Fruit fly (Drosophila melanogaster) S2 (cell line): ENCODE results near the gene CG7382.
A peak's percentile ranks its signal among the peaks of the same experiment; 100 is the strongest.

Experiments used
- CG8478 ChIP-seq: fragments of >200 bp; optimal IDR thresholded peaks from 2 replicates; lab custom pipeline; 2018
- CTCF ChIP-seq, 2 experiments: fragments of >200 bp; optimal IDR thresholded peaks; 2 replicates each; lab custom pipeline; 2018

The CG7382 gene

DNA sequence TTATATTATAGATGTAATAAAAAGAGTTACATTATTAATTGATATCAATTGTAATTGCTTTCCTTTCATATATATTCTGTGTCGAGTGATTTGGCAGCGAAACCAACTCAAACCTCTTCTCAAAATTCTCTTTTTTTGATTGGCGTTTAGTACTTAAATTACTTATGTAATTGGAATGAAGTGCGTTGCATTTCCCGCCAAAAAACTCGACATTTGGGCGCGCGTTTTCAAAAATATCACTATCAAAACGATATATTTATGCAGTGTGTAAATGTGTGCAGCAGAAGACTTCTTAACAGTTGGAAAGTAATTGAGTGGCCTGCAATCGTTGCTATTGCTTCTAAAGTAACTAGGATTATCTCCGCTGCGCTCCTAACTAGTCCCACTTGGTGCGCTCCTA lies 17.4 kb upstream of the CG7382 start:
- TF ChIP-seq CTCF (optimal IDR thresholded peaks at IDR 0.05; lab: Kevin White, UChicago) (no peak), CG8478 (lab: Kevin White, UChicago) (no peak)

DNA sequence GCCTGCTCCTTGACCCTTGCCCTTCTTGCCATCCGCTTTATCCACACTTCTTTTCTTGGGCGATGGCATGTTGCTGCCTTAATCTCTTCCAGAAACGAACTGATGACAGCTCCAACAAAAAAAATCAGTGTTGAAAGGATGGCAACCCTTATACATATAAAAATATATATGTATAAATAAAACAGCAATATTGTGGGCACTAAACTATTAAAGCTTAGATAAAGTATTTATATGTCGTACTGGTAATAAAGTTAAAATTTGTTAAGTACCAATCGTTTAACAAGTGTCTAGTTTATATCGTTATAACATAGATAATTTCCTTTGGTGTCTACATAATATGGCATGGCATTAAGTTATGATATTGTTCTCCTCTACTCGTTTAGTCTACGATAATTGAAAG lies 17.0 kb upstream of the CG7382 start, which contains the start of gene tomb:
TSS of gene tomb (minus strand) at position 101 of the 400 bp plus-strand sequence.
- no peak for TF ChIP-seq CG8478 (lab: Kevin White, UChicago)
- TF ChIP-seq CTCF (optimal IDR thresholded peaks at IDR 0.05; lab: Kevin White, UChicago) = no peak

DNA sequence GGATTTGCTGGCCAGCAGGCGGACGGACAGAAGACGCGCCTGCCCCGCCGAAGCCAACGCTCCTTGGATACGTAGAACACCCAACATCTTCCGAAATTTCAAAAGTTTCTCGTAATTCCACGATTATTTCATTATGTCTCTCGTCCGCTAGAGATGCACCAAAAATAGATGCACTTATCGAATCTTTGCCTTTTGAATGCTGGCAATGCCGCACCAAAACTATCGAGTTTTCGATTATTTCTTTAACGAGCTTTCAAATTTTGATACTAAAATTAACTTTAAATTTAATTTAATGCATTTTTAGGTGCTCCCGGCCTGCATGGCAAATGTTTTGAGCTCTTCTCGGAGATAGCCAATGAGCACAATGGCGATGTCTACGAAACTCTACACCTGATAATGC lies 12.4 kb upstream of the CG7382 start, which contains the start of gene Coq6:
TSS of gene Coq6 (minus strand) at position 163 of the 400 bp plus-strand sequence.
- TF ChIP-seq CTCF (optimal IDR thresholded peaks at IDR 0.05; lab: Kevin White, UChicago) (no peak), CG8478 (lab: Kevin White, UChicago) (no peak)

DNA sequence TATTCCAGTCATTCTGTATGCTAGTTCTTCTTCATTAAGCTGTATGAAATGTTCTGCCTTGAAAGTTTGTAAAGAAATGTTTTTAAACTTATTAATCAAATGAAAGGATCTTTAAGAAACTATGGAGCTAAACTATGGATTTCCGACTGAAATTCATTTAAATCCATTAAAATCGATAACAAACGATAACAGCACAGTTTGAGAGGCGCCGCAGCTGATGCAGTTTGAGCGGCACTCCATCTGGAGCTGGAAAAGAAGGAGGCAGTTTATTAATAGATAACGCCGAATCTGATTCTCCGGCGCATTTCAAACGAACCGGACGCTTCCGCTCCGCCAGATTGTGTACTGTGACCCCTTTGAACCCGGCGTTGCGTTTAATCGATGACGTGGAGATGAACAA lies 8.2 kb upstream of the CG7382 start, which contains the start of gene CG31915:
TSS of gene CG31915 (plus strand) at position 263 of the 400 bp plus-strand sequence.
- TF ChIP-seq CG8478 (lab: Kevin White, UChicago) (no peak), CTCF (optimal IDR thresholded peaks at IDR 0.05; lab: Kevin White, UChicago) (peak in 1 of 2 experiments; percentile 11)

DNA sequence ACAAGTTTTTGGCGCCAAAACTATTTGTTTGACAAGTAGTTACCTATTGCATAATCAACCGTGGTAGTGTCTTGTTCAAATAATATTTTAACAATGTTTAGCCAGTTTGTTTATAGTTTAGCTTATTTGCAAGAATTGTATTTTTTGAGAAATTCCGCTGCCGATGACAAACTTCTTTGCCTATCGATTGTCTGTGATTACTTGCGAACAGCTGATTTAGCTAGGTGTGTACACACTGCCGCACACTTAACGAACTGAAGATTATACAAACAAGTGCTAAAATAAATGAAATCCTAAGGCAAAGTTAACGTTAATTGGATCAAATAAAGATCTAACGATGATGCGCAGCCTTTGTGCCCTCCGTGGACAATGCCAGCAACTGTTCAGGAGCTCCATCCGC lies 7.0 kb upstream of the CG7382 start, which contains the start of gene Cox11:
TSS of gene Cox11 (plus strand) at position 220 of the 400 bp plus-strand sequence.
- TF ChIP-seq CTCF (optimal IDR thresholded peaks at IDR 0.05; lab: Kevin White, UChicago) (no peak), CG8478 (lab: Kevin White, UChicago) (no peak)

DNA sequence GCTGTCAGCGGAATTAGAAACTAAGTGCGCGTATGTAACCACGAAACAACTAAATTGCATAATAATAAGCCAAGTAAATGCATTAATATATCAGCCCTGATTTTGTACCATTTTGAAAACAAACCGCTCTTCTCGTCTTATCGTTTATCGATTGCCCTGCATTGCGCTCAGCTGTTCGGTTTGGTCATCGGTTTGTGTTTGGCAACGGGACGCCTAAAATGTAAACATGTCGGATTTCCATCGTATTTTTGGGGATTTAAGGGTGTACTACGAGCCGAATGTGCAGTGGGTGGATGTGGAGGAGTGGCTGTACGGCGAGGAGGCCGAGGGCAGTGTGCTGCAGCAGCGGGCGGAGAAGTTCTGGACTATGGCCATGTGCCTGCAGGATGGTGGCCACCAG lies 6.0 kb upstream of the CG7382 start, which contains the start of gene Cap-D3:
TSS of gene Cap-D3 (plus strand) at position 183 of the 400 bp plus-strand sequence.
- no peak for TF ChIP-seq CG8478 (lab: Kevin White, UChicago)
- TF ChIP-seq CTCF (optimal IDR thresholded peaks at IDR 0.05; lab: Kevin White, UChicago) = no peak

DNA sequence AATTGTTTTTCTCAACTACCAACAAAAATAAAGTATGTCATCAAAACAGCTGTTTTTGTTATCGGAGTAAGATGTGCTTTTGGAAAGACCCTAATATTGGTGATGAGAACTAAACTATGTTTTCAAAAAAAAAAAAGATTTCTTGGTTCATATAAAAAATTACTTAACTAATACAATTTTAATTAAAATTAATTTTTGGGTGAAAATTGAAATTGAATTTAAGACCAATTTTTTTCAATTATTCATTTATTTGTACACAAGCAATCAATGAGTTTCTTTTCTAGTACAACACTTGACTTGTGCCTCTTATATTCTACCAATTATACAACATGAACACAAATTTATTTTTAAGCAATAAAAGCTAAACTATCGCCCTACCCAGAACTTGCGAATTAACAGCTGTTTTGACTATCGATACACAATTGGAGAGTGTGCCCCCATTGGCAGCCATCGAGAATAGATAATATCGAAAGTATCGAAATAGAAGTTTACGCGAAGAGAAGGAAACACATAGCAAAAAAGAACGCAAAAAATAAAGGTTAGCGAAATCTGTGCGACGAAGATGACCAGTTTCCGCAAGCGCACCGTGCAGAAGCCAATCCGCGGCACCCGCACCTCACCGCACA lies 4.3 kb upstream of the CG7382 start, which contains the start of the genes Vps52 and Elp4:
TSS of gene Vps52 (minus strand) at position 51 of the 626 bp plus-strand sequence.
TSS of gene Elp4 (plus strand) at position 292 of the 626 bp plus-strand sequence.
- TF ChIP-seq CG8478 (lab: Kevin White, UChicago) = no peak
- no peak for TF ChIP-seq CTCF (optimal IDR thresholded peaks at IDR 0.05; lab: Kevin White, UChicago)

DNA sequence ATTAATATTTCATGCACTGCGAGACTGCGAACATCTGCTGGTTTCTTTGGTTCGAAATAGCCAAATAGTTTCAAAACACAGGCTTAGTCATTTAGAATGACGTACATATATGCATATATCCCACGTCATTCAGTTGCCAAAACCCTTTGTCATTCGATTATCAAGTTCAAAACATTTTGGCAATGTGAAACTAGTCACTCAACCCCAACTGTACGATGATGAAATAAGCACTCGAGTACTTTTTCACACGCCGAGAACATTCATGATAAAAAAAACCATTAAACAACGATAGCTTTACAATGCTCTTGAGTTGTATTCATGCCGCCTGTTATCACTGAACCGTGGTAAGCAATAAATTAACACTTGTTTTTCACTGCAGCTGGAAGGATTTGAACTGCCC lies 1.1 kb upstream of the CG7382 start:
- TF ChIP-seq CG8478 (lab: Kevin White, UChicago) = no peak
- TF ChIP-seq CTCF (optimal IDR thresholded peaks at IDR 0.05; lab: Kevin White, UChicago) = no peak

DNA sequence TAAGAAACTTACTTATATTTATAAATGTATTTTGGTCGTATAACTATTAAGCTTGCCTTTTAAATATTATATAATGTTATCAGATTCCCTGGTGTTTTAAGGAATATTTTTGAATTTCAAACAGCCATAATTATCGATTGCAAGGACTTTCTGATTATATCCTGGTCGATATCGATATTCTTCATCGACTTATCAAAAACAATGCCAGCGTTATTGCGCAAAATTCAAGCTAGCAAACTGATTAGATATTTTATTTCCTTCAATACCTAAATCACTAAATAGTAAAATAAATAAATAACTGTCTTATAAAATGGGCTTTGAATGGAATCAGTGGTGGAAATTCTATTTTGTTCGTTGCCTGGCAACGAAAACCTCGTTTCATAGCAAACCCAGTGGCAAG lies 2.3 kb downstream of the CG7382 start, which contains the start of gene CG14020:
TSS of gene CG14020 (plus strand) at position 345 of the 400 bp plus-strand sequence.
- no peak for TF ChIP-seq CTCF (optimal IDR thresholded peaks at IDR 0.05; lab: Kevin White, UChicago)
- TF ChIP-seq CG8478 (lab: Kevin White, UChicago) = no peak

DNA sequence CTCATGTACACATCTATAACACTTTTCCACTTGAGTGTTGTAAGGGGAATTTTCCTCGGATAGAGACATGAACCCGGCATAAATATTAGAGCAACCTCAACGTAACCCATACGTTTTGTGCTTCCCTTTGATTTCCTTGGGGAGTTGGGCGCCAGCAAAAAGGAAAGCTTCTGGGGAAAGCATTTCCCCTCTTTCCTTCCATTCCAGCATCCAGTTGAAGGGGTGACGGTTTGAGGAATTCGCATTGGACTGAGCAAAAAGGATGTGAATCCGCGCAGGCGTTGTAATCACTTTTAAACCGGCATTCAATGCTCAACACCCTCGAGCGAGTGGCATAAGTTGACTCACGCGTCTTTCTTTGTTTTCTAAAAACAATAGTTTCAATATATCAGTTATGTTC lies 4.8 kb downstream of the CG7382 start:
- TF ChIP-seq CG8478 (lab: Kevin White, UChicago) (no peak), CTCF (optimal IDR thresholded peaks at IDR 0.05; lab: Kevin White, UChicago) (no peak)

DNA sequence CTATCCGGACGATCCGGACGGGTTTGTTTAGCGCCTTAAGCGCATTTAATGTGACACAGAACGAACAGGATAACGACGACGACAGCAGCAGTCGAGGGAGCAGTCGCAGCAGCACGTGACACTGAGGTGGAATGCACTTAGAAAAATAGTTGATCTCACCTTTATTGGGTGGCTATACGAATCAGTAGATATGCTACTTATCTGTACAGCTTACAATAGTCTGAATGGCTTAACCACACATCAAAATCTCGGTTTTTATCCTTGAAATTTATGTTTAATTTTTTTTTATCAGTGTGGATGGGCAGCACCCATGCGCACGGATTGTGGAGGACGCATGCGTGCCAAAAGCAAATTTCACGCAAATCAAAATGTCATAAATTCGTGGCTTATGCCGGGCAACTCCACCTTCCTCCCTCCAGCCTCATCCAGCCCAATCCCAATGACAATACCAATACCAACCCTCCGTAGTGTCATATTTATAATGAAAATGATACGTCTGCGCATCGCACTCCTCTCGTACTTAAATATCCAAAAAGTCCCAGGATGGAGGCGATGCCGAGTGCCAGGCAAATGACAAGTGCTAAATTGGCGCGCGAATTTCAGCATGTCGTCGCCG lies 11.8 kb downstream of the CG7382 start:
- TF ChIP-seq CG8478 (lab: Kevin White, UChicago) (no peak), CTCF (optimal IDR thresholded peaks at IDR 0.05; lab: Kevin White, UChicago) (no peak)

DNA sequence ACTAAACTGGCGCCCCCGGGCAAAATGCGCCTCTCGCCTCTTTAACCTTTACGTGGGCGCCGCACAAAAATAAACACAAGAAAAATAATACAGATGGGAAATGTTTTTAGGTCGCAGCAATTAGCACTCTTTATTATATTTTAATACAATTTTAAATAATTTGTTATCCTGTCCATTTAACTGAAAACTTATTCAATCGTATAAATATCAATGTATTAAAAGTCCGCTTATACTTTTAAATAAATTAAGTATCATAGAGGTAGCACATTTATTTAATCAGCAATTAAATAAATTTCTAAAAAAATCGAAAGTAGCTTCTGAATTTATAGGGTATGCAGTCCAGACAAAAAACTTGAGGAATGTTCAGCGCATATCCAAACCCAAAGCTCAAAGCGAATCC lies 12.6 kb downstream of the CG7382 start:
- no peak for TF ChIP-seq CTCF (optimal IDR thresholded peaks at IDR 0.05; lab: Kevin White, UChicago)
- TF ChIP-seq CG8478 (lab: Kevin White, UChicago) = no peak

DNA sequence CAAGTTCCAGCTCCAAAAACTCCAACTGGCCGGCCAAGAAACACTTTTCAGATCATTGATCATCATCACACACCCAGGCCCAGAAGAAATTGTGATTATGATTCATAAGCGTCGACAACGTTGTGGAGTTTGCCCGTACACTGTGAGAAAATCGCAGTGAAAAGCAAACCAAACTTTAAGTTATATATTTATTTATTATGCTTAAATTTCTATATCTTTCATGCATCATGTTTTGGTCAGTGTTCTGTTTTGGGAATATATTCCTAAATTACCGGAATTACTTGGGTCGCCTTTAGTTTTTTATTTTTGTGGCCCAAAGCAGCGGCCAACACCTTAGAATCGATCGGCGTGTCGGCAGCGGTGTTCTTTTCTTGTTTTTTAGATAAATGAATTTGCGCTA lies 14.6 kb downstream of the CG7382 start:
- TF ChIP-seq CTCF (optimal IDR thresholded peaks at IDR 0.05; lab: Kevin White, UChicago) = no peak

DNA sequence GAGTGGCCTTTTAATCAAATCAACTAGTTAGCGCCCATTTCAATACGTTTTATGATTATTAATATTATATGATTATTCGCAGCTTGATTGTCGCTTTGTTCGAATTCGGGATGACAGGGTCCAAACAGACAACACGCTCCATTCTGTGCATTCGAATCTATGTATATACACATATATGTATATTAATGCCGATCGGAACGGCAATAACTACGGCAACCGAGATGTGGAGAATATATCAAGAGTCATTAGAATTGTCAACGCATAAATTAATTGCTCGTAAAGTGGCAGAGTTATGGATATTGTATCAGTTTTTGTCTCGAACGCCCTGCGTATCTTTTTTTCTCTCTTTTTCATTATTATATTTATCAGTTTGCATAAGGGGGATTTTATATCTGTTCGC lies 16.8 kb downstream of the CG7382 start:
- TF ChIP-seq CG8478 (lab: Kevin White, UChicago) = no peak
- TF ChIP-seq CTCF (optimal IDR thresholded peaks at IDR 0.05; lab: Kevin White, UChicago) = no peak

DNA sequence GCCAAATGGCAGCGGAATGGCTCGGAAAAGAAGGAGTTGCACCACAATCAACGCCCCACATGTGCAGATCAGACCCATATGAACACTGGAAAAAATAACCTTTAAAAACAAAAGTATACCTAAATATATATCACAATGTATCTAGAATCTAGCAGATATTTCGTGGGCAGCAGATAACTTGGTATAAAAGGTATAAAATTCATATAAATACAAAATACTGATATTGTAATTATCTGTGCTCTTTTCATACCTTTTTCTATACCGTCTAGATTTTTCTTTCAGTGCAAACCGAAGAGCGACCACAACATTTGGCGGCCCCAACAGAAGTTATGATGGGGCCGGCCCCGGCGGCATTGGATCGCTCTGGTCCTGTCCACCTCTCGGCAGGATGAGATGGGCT lies 18.4 kb downstream of the CG7382 start:
- TF ChIP-seq CG8478 (lab: Kevin White, UChicago) = no peak
